Worm (Caenorhabditis elegans) whole organism, L1 larva: ENCODE measurements around the gene fkh-5.

Experiments used
- alr-1 ChIP-seq: fragments of 200-800 bp; sonication (Bioruptor generic); optimal IDR thresholded peaks from 2 replicates; lab custom pipeline; 2018; ENCODE audit warnings: borderline replicate concordance, mild to moderate bottlenecking, missing genetic modification characterization, missing compliant biosample characterization
- ama-1 ChIP-seq: fragments of 150-350 bp; optimal IDR thresholded peaks from 2 replicates; lab custom pipeline; 2014
- efl-1 ChIP-seq, 4 experiments: fragments of 150-350 bp; optimal IDR thresholded peaks in 3 of 4; peaks in 1 of 4; 1 replicate in 1 of 4; 2 replicates in 3 of 4; lab custom pipeline; 2014; ENCODE audit warnings: missing biosample characterization in 2 of 4, missing genetic modification characterization in 2 of 4, missing genetic modification reagents in 2 of 4
- elt-3 ChIP-seq, 6 experiments: fragments of 150-350 bp in 1 of 6; sonication (generic microtip); optimal IDR thresholded peaks; 2 replicates each; lab custom pipeline; 2017 to 2018; ENCODE audit warnings: missing biosample characterization in 6 of 6, missing genetic modification characterization in 6 of 6, inconsistent platforms in 1 of 6
- fos-1 ChIP-seq: fragments of 150-350 bp; optimal IDR thresholded peaks from 2 replicates; lab custom pipeline; 2014; ENCODE audit warnings: missing biosample characterization, missing genetic modification characterization
- nhr-28 ChIP-seq: fragments of 150-350 bp; optimal IDR thresholded peaks from 2 replicates; lab custom pipeline; 2014; ENCODE audit warnings: missing biosample characterization, missing genetic modification characterization
- pag-3 ChIP-seq: sonication (generic microtip); optimal IDR thresholded peaks from 2 replicates; lab custom pipeline; 2017; ENCODE audit warnings: missing genetic modification characterization, mild to moderate bottlenecking, missing compliant biosample characterization, antibody characterized with exemption, borderline replicate concordance; ENCODE audit not compliant: insufficient read depth
- skn-1 ChIP-seq: fragments of 150-350 bp; optimal IDR thresholded peaks from 2 replicates; lab custom pipeline; 2014; ENCODE audit warnings: missing biosample characterization, missing genetic modification characterization
- sptf-1 ChIP-seq: fragments of 150-350 bp; optimal IDR thresholded peaks from 2 replicates; lab custom pipeline; 2014; ENCODE audit warnings: missing biosample characterization, missing genetic modification characterization
- tbx-2 ChIP-seq: sonication (generic microtip); optimal IDR thresholded peaks from 2 replicates; lab custom pipeline; 2016; ENCODE audit warnings: missing genetic modification characterization, missing compliant biosample characterization
- unc-130 ChIP-seq: fragments of 150-350 bp; optimal IDR thresholded peaks from 2 replicates; lab custom pipeline; 2017; ENCODE audit warnings: missing biosample characterization, missing genetic modification characterization, inconsistent platforms
- unc-62 ChIP-seq: fragments of 150-350 bp; optimal IDR thresholded peaks from 2 replicates; lab custom pipeline; 2014; ENCODE audit warnings: missing biosample characterization, missing genetic modification reagents, missing genetic modification characterization
- zag-1 ChIP-seq: fragments of 150-350 bp; optimal IDR thresholded peaks from 2 replicates; lab custom pipeline; 2014; ENCODE audit warnings: missing biosample characterization, missing genetic modification characterization
- ztf-11 ChIP-seq, 2 experiments: sonication (generic microtip); optimal IDR thresholded peaks; 2 replicates each; lab custom pipeline; 2016 to 2017; ENCODE audit warnings: missing genetic modification characterization in 2 of 2, missing biosample characterization in 1 of 2, missing compliant biosample characterization in 1 of 2

DNA sequence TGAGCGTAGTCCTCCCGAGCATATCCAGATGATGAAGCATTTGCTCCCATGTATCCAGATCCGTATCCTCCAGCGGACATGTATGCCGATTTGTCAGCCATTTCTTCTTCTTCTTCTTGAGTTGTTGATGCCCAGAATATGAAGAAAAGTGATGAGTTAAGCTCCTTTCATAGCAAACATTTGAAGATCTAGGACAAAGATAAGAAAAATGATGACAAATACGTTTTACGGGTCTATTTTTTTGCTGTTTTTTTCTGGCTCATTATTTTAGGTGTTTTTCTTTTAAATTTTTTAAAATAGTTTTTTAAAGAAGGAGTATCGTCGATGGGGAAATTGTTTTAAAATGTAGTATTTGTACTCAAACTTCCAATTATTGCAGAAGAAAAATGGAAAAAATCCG is 14.3 kb upstream of the fkh-5 start, which contains the start of gene nspd-9:
- no peak for TF ChIP-seq unc-130 (tag; lab: Kevin White, UChicago)
- TF ChIP-seq skn-1 (tag; lab: Kevin White, UChicago), result no peak
- no peak for TF ChIP-seq ama-1 (lab: Kevin White, UChicago)
- no peak for TF ChIP-seq nhr-28 (tag; lab: Kevin White, UChicago)
- no peak for TF ChIP-seq alr-1 (tag; lab: Kevin White, UChicago)
- TF ChIP-seq tbx-2 (tag; lab: Kevin White, UChicago), result no peak
- TF ChIP-seq ztf-11 (tag; optimal IDR thresholded peaks at IDR 0.05; lab: Kevin White, UChicago), result no peak
- TF ChIP-seq pag-3 (tag; lab: Kevin White, UChicago), result no peak
- TF ChIP-seq zag-1 (tag; lab: Kevin White, UChicago), result no peak
- TF ChIP-seq fos-1 (tag; lab: Kevin White, UChicago), result no peak
- TF ChIP-seq sptf-1 (tag; lab: Kevin White, UChicago), result no peak
- no peak for TF ChIP-seq efl-1 (optimal IDR thresholded peaks at IDR 0.05; lab: Kevin White, UChicago)
- no peak for TF ChIP-seq efl-1 (GFP tag; optimal IDR thresholded peaks at IDR 0.05 in 1 of 2; lab: Kevin White, UChicago)
- TF ChIP-seq unc-62, result no peak
- no peak for TF ChIP-seq elt-3 (tag; optimal IDR thresholded peaks at IDR 0.05; lab: Kevin White, UChicago)
